Worm (Caenorhabditis elegans) whole organism, L4/young adult: ENCODE results near the gene F56B3.4.
A peak's percentile ranks its signal among the peaks of the same experiment; 100 is the strongest.

Source experiments
- W03F9.2 ChIP-seq: fragments of 150-350 bp; optimal IDR thresholded peaks from 2 replicates; lab custom pipeline; 2014; ENCODE audit warnings: missing biosample characterization, missing genetic modification characterization
- dao-5 ChIP-seq: sonication (generic microtip); optimal IDR thresholded peaks from 2 replicates; lab custom pipeline; 2016; ENCODE audit warnings: missing genotype, missing genetic modification characterization, moderate library complexity, missing compliant biosample characterization
- him-1 ChIP-seq: sonication (generic microtip); optimal IDR thresholded peaks from 2 replicates; lab custom pipeline; 2016; ENCODE audit warnings: missing genotype, missing genetic modification reagents, missing genetic modification characterization, missing compliant biosample characterization

F56B3.4 gene

ce11 chrIV:794275-794674 lies at the start of gene F56B3.4:
Gene F56B3.4, minus strand, starts transcription at chrIV:794275.
- TF ChIP-seq dao-5 (tag; lab: Kevin White, UChicago) (no peak), him-1 (tag; lab: Kevin White, UChicago) (no peak), W03F9.2 (tag; lab: Kevin White, UChicago) (no peak)

DNA sequence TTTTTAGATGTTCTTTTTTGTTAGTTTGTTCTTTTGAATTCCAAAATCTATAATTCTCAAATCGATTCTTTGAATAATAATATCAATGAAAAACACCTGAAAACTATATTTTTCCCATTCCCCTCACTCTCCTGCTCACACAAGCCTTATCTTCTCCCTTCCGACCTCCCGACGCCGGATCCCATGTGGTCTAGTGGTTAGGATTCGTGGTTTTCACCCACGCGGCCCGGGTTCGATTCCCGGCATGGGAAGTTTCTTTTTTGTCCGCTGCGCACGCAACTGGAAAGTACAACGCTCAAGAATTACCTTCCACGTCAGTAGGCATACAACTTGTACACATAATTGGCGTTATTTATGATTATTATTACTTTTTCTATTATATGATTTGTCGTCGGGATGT lies 48.6 kb upstream of the F56B3.4 start:
- TF ChIP-seq W03F9.2 (tag; lab: Kevin White, UChicago) (no peak), dao-5 (tag; lab: Kevin White, UChicago) (peak; percentile 57)

DNA sequence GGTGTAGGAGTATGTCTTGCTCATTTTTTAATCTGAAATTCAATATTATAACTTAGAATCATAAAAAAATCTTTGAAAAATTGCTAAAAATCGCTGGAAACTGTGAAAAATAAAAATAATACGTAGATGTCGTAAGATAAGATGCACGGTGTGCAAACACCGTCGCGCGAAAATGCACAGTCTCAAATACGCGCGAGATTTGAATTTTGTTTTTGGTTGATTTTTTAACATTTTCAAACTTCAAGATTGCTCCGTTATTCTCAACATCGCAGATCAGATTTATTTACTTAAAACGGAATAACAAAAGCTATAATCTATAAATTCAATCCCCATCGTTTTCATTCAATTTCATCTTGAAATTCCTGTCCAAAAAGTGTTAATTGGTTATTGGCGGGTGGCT lies 48.0 kb upstream of the F56B3.4 start, which contains the start of gene Y55F3BR.6:
Gene Y55F3BR.6 (minus strand): TSS at position 32 of the 400 bp plus-strand sequence.
- TF ChIP-seq W03F9.2 (tag; lab: Kevin White, UChicago) (no peak), dao-5 (tag; lab: Kevin White, UChicago) (no peak)

DNA sequence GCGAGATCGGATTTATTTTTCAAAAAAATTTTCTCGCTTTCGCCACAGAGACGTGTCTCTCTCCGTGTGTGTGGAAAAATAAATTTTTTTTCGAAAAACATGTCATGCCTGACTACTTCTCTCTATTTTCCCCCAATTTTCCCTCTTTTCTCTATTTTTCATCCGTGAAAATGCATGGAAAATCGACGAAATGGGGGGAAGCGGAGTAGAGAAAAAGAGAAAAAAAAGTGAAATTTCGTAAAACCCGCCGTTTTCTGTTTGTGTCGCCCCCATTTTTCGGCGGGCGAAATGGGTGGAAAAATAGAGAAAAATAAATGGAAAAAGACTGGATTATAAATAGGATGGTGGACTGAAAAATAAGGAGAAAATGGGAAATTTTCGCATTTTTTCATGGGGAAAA lies 39.4 kb upstream of the F56B3.4 start:
- TF ChIP-seq W03F9.2 (tag; lab: Kevin White, UChicago) (no peak), him-1 (tag; lab: Kevin White, UChicago) (no peak), dao-5 (tag; lab: Kevin White, UChicago) (no peak)

DNA sequence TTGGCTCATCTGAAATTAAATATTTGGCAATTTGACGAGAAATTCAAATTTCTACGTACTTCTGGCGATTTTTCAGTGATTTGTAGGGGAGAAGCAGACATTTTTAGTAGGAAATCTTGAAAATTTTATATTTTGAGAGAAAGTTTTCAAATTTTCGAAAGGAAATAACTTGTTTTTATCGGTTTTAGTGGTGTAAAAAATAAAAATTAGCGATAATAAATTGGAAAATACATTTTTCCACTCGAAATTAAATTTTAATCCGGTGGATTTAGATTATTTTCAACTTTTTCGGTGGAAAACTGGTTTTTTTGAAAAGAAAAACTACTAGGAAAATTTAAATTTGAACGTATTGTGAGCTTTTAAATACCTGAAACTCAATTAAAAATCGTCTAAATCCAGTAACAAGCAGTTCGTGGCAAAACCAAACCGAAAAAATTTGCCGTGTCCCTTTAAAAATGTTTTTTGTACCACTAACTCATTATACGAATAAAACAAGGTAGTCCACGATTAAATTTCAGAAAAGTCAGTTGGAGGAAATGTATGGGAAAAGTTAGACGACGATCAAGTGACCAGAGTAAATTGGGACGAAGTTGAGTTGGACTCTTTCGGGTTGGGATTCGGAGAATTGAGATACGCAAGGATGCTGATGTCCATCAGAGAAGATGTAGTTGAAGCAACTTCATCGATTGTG lies 37.9 kb upstream of the F56B3.4 start, which contains the start of the genes madf-1 and Y55F3BR.10:
Gene madf-1 (minus strand): TSS at position 101 of the 691 bp plus-strand sequence.
Gene Y55F3BR.10 (plus strand): TSS at position 641 of the 691 bp plus-strand sequence.
- TF ChIP-seq dao-5 (tag; lab: Kevin White, UChicago), result no peak
- TF ChIP-seq W03F9.2 (tag; lab: Kevin White, UChicago), result no peak
- TF ChIP-seq him-1 (tag; lab: Kevin White, UChicago), result no peak

DNA sequence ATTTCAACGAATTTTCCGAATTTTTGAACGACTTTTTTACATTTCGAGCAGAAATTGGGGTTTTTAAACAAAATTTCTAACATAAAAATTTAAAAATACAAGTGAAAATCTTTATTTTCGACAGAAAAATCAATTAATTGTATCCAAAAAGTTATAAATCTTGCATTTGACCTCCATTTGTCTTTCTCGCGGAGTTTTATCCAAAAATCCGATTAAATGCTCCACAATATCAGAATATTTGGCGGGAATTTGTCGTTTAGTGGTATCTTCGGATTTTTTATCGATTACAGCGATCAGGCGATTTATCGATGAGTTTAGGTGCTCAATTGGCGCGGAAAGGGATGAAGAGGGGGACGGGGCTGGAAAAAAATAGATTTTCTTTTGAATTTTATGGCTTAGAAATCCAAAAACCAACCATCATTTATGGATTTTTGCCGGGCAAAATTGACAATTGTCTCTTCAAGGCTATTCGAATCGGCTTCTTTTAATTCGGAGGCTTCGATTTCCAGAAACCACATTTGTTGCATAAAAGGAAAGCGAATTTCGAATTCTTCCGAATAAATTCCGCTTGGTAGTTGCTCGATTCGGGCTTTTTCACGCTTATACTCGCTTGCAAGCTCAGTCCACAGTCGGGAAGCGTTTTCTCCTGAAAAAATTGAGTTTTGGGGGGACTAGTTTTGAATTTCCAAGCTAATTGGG lies 36.3 kb upstream of the F56B3.4 start:
- TF ChIP-seq him-1 (tag; lab: Kevin White, UChicago), result no peak
- TF ChIP-seq W03F9.2 (tag; lab: Kevin White, UChicago), result no peak
- TF ChIP-seq dao-5 (tag; lab: Kevin White, UChicago), result no peak

- TF ChIP-seq dao-5 (tag; lab: Kevin White, UChicago) (no peak), W03F9.2 (tag; lab: Kevin White, UChicago) (no peak), him-1 (tag; lab: Kevin White, UChicago) (no peak)
These were observed 35.6 kb upstream of the F56B3.4 start for ce11 chrIV:829691-830090.

DNA sequence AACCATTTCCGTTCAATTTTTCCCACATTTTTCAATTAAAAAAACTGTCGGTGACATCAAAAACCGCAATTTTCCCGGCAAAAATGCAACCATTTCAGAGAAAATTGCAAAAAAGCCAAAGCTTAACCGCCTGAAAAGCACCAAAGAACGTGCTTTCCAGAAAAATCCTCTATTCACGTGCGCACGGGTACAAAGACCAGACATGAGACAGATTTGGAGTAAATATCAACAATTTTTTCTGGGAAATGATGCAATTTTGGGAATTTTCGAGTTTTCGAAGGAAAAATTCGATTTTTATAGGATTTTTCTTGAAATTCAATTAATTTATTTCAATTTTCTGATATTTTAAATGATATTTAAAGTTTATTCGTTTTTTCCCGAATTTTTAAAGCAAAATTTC lies 35.0 kb upstream of the F56B3.4 start:
- no peak for TF ChIP-seq dao-5 (tag; lab: Kevin White, UChicago)
- TF ChIP-seq W03F9.2 (tag; lab: Kevin White, UChicago), result no peak
- TF ChIP-seq him-1 (tag; lab: Kevin White, UChicago), result no peak

DNA sequence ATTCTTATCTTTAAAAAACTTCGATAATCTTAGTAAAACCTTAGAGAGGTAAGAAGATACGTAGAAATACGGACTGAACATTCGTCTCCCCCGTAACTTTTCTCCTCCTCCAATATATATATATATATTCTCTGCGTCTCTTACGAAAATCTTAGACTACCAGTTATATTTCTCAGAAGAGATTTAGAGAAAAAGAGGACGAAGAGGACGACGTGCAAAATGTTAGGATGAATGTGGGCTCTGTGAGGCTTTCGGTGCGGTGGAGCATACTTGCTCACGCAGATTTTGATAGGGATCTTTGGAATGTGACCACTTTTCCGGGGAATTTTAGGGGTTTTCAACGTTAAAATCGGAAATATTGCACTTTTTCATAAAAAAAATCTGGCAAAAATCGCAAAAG lies 34.4 kb upstream of the F56B3.4 start:
- TF ChIP-seq dao-5 (tag; lab: Kevin White, UChicago) (no peak), him-1 (tag; lab: Kevin White, UChicago) (no peak), W03F9.2 (tag; lab: Kevin White, UChicago) (no peak)

DNA sequence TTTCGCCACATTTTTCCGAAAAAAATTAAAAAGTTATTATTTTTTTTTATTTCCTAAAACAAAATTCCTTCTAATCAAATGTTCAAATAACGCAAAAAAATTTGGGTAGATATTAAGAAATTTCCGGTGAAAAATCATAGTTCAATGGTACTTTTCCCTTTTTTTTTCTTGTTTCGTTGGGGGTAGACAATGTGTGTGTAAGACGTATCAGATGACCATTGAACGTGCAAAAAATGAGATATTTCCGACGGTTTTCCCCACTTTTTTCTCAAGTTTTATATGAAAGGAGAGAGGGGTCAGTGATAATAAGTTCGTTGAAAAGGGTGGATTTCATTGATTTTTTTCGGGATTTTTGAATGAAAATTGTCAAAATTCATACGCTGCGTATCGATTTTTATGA lies 32.1 kb upstream of the F56B3.4 start:
- no peak for TF ChIP-seq him-1 (tag; lab: Kevin White, UChicago)
- TF ChIP-seq W03F9.2 (tag; lab: Kevin White, UChicago), result no peak
- TF ChIP-seq dao-5 (tag; lab: Kevin White, UChicago), result no peak

- no peak for TF ChIP-seq him-1 (tag; lab: Kevin White, UChicago)
These were observed 30.8 kb upstream of the F56B3.4 start, which contains the start of gene zipt-15 for ce11 chrIV:824854-825253. Gene zipt-15, minus strand, starts transcription at chrIV:824954.

DNA sequence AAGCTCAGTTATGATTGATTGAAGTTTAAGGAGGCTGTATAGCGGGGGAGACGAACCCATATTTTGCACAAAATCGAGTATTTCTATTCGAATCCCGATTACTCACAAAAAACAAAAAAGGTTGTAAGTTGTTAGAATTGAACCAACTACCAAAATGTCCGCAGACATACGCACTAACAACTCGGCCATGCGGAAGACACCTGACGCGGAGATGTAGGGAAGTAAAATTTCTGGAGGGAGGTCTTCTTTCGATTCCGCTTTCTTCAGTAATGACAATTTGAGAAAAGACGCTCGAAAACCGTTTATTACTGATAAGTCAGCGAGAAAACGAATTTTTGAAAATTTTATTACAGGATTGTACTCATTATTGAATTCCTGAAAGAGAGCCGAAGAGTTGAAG lies 23.8 kb upstream of the F56B3.4 start:
- TF ChIP-seq dao-5 (tag; lab: Kevin White, UChicago) (no peak), him-1 (tag; lab: Kevin White, UChicago) (no peak), W03F9.2 (tag; lab: Kevin White, UChicago) (no peak)

DNA sequence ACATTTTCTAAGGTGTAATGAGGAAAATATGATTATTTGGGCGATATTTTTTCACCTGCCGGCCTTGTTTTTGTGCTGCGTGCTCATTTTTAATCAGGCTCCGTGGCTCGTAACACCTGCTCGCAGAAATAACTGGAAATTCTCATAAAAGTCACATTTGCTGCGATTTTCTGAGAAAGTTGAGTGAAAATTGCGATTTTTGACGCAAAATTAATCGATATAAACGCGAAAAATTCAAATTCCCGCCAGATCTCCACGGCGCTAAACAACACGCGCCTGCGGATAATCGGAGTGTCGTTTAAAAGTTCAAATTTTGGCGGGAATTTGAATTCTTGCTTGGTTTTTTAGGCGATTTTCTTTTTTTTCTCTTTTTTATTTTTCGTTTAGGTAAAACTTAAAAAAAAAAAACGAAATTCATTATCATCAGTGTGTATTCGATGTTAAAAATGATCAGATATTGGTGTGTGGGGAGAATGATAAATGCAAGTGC lies 13.0 kb upstream of the F56B3.4 start, which contains the start of gene Y55F3BL.6:
Gene Y55F3BL.6 (minus strand): TSS at position 51 of the 490 bp plus-strand sequence.
- no peak for TF ChIP-seq dao-5 (tag; lab: Kevin White, UChicago)
- TF ChIP-seq W03F9.2 (tag; lab: Kevin White, UChicago), result no peak
- TF ChIP-seq him-1 (tag; lab: Kevin White, UChicago), result no peak
